Fruit fly (Drosophila melanogaster): ENCODE data around the gene CG4558.

- TF ChIP-seq CG3919 (GFP tag; optimal IDR thresholded peaks at IDR 0.05) (no peak), CG8632 (GFP tag; optimal IDR thresholded peaks at IDR 0.05) (no peak), CG32006 (GFP tag; optimal IDR thresholded peaks at IDR 0.05) (no peak), Lpt (GFP tag; optimal IDR thresholded peaks at IDR 0.05) (no peak), fd85E (GFP tag; optimal IDR thresholded peaks at IDR 0.05) (no peak), dsx (GFP tag; optimal IDR thresholded peaks at IDR 0.05; ENCODE audit: poor library complexity, severe bottlenecking) (no peak), svp (GFP tag) (peak; percentile 54), CG15336 (GFP tag; IDR thresholded peaks at IDR 0.05) (0 out of 2 replicates have a peak, but pooled peaks have one; percentile 10), vri (GFP tag; optimal IDR thresholded peaks at IDR 0.05) (peak; percentile 39), spab (GFP tag; optimal IDR thresholded peaks at IDR 0.05) (no peak), CG8319 (GFP tag; optimal IDR thresholded peaks at IDR 0.05) (no peak), Ets96B (tag; optimal IDR thresholded peaks at IDR 0.05) (no peak), CG1621 (tag; optimal IDR thresholded peaks at IDR 0.05) (peak; percentile 56)
Observed at dm6 chrX:6868024-6868628, 18.6 kb downstream of the CG4558 start.

All from whole organism, prepupa.